Fruit fly (Drosophila melanogaster): ENCODE data around the gene CG7352.

DNA sequence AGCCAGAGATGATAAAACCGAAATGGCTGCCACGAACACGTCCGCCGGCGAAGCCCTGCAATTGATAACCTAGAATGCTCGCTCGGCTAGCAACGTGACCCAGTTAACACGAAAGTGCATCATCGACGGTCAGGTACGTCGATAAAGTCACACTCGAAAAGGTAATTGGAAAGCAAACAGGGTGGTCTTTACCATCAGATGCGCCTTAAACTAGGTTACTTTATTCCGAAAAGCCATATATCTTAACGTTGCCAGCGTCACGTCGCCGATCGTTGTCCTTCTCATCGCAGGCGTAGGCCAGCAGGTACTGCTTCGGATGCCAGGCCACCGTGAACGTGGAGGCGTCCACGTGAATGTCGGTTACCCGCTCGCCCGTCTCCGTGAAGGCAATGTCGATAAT, 40.1 kb upstream of the CG7352 start:
- TF ChIP-seq Mnt (GFP tag; optimal IDR thresholded peaks at IDR 0.05) (no peak), CG33017 (tag; optimal IDR thresholded peaks at IDR 0.05) (no peak)
